Worm (Caenorhabditis elegans) whole organism, young adult: ENCODE data around the gene pkhm-2.

Experiments used
- D2030.7 ChIP-seq: fragments of 200-800 bp; sonication (Bioruptor generic); IDR thresholded peaks from 2 replicates; pipeline ENCODE4 v1.3.6; 2022; ENCODE audit warnings: missing genetic modification reagents, missing genetic modification characterization, missing compliant biosample characterization
- F55B11.4 ChIP-seq: sonication (generic microtip); optimal IDR thresholded peaks from 2 replicates; lab custom pipeline; 2016; ENCODE audit warnings: missing compliant biosample characterization, missing genetic modification characterization, borderline replicate concordance; ENCODE audit not compliant: insufficient read depth
- T26A5.8 ChIP-seq: sonication (generic microtip); optimal IDR thresholded peaks from 2 replicates; lab custom pipeline; 2016; ENCODE audit warnings: missing genetic modification characterization, missing compliant biosample characterization
- Y53F4B.3 ChIP-seq: fragments of 200-800 bp; sonication (Bioruptor generic); IDR thresholded peaks from 2 replicates; pipeline ENCODE4 v1.3.6; 2022; ENCODE audit warnings: missing genetic modification reagents, missing genetic modification characterization, missing compliant biosample characterization
- Y67H2A.10 ChIP-seq: fragments of 200-800 bp; sonication (Bioruptor generic); conservative IDR thresholded peaks from 2 replicates; pipeline ENCODE4 v1.3.6; 2022; ENCODE audit warnings: missing genetic modification reagents, missing genetic modification characterization, missing compliant biosample characterization
- ZK185.1 ChIP-seq: sonication (generic microtip); optimal IDR thresholded peaks from 2 replicates; lab custom pipeline; 2016; ENCODE audit warnings: mild to moderate bottlenecking, missing genetic modification characterization, missing compliant biosample characterization; ENCODE audit not compliant: poor library complexity, severe bottlenecking
- ama-1 ChIP-seq, 3 experiments: fragments of 150-350 bp in 1 of 3; sonication (generic microtip) in 2 of 3; optimal IDR thresholded peaks; 2 replicates each; lab custom pipeline; 2014 to 2018; ENCODE audit warnings: missing biosample characterization in 2 of 3, missing genetic modification characterization in 2 of 3, missing genetic modification reagents in 2 of 3
- aptf-2 ChIP-seq: fragments of 200-800 bp; sonication (Bioruptor generic); conservative IDR thresholded peaks from 2 replicates; pipeline ENCODE4 v1.3.6; 2022; ENCODE audit warnings: missing genetic modification reagents, missing genetic modification characterization, missing compliant biosample characterization
- bed-1 ChIP-seq: fragments of 200-800 bp; sonication (Bioruptor generic); IDR thresholded peaks from 2 replicates; pipeline ENCODE4 v1.3.6; 2022; ENCODE audit warnings: missing genetic modification reagents, missing genetic modification characterization, missing compliant biosample characterization
- ceh-58 ChIP-seq: fragments of 200-800 bp; sonication (Bioruptor generic); IDR thresholded peaks from 2 replicates; pipeline ENCODE4 v1.3.6; 2022; ENCODE audit warnings: missing genetic modification characterization, missing compliant biosample characterization
- chd-7 ChIP-seq: sonication (generic microtip); optimal IDR thresholded peaks from 2 replicates; lab custom pipeline; 2016; ENCODE audit warnings: mild to moderate bottlenecking, missing genetic modification characterization, moderate library complexity, missing compliant biosample characterization
- dox-1 ChIP-seq: fragments of 200-800 bp; sonication (Bioruptor generic); IDR thresholded peaks from 2 replicates; pipeline ENCODE4 v1.3.6; 2022; ENCODE audit warnings: missing genetic modification reagents, missing genetic modification characterization, missing compliant biosample characterization
- dpff-1 ChIP-seq: sonication (generic microtip); optimal IDR thresholded peaks from 2 replicates; lab custom pipeline; 2017; ENCODE audit warnings: mild to moderate bottlenecking, missing genetic modification characterization, missing compliant biosample characterization
- dpl-1 ChIP-seq: fragments of 150-350 bp; optimal IDR thresholded peaks from 2 replicates; lab custom pipeline; 2014; ENCODE audit warnings: missing biosample characterization, missing genetic modification reagents, missing genetic modification characterization
- efl-1 ChIP-seq: fragments of 150-350 bp; optimal IDR thresholded peaks from 2 replicates; lab custom pipeline; 2014; ENCODE audit warnings: missing biosample characterization, missing genetic modification reagents, missing genetic modification characterization
- ekl-4 ChIP-seq: fragments of 200-800 bp; sonication (Bioruptor generic); IDR thresholded peaks from 2 replicates; pipeline ENCODE4 v1.3.6; 2022; ENCODE audit warnings: missing genetic modification reagents, missing genetic modification characterization, missing compliant biosample characterization
- hrde-1 ChIP-seq: sonication (generic microtip); optimal IDR thresholded peaks from 2 replicates; lab custom pipeline; 2016; ENCODE audit warnings: missing genetic modification characterization, mild to moderate bottlenecking, missing compliant biosample characterization, moderate library complexity, missing genotype, missing genetic modification reagents, borderline replicate concordance
- lag-1 ChIP-seq: fragments of 200-800 bp; sonication (Bioruptor generic); IDR thresholded peaks from 2 replicates; pipeline ENCODE4 v1.3.6; 2022; ENCODE audit warnings: missing genetic modification reagents, missing genetic modification characterization, missing compliant biosample characterization
- let-526 ChIP-seq: fragments of 200-800 bp; sonication (Bioruptor generic); IDR thresholded peaks from 2 replicates; pipeline ENCODE4 v1.3.6; 2022; ENCODE audit warnings: missing genetic modification reagents, missing genetic modification characterization, missing compliant biosample characterization
- lin-26 ChIP-seq: fragments of 200-800 bp; sonication (Bioruptor generic); IDR thresholded peaks from 2 replicates; pipeline ENCODE4 v1.3.6; 2022; ENCODE audit warnings: missing genetic modification reagents, missing genetic modification characterization, missing compliant biosample characterization
- lin-54 ChIP-seq: fragments of 200-800 bp; sonication (Bioruptor generic); optimal IDR thresholded peaks from 2 replicates; lab custom pipeline; 2018; ENCODE audit warnings: mild to moderate bottlenecking, missing genetic modification characterization, missing compliant biosample characterization
- lsy-27 ChIP-seq: sonication (generic microtip); optimal IDR thresholded peaks from 2 replicates; lab custom pipeline; 2017; ENCODE audit warnings: missing genetic modification characterization, mild to moderate bottlenecking, missing compliant biosample characterization, antibody characterized with exemption, missing genotype, borderline replicate concordance; ENCODE audit not compliant: insufficient read depth
- madf-10 ChIP-seq: sonication (generic microtip); optimal IDR thresholded peaks from 2 replicates; lab custom pipeline; 2016; ENCODE audit warnings: mild to moderate bottlenecking, missing genetic modification characterization, missing compliant biosample characterization
- madf-3 ChIP-seq: fragments of 200-800 bp; sonication (Bioruptor generic); IDR thresholded peaks from 2 replicates; pipeline ENCODE4 v1.3.6; 2022; ENCODE audit warnings: missing genetic modification reagents, missing genetic modification characterization, missing compliant biosample characterization
- madf-6 ChIP-seq: fragments of 200-800 bp; sonication (Bioruptor generic); IDR thresholded peaks from 2 replicates; pipeline ENCODE4 v1.3.6; 2022; ENCODE audit warnings: missing genetic modification reagents, missing genetic modification characterization, missing compliant biosample characterization
- nfya-1 ChIP-seq: sonication (generic microtip); optimal IDR thresholded peaks from 2 replicates; lab custom pipeline; 2017; ENCODE audit warnings: antibody characterized with exemption, missing compliant biosample characterization, missing genetic modification characterization, borderline replicate concordance; ENCODE audit not compliant: insufficient read depth
- nhr-27 ChIP-seq: fragments of 200-800 bp; sonication (Bioruptor generic); optimal IDR thresholded peaks from 2 replicates; lab custom pipeline; 2018; ENCODE audit warnings: mild to moderate bottlenecking, missing genetic modification characterization, moderate library complexity, missing compliant biosample characterization
- repo-1 ChIP-seq: sonication (generic microtip); optimal IDR thresholded peaks from 2 replicates; lab custom pipeline; 2017; ENCODE audit warnings: mild to moderate bottlenecking, missing genetic modification characterization, missing compliant biosample characterization
- rpc-1 ChIP-seq, 2 experiments: fragments of 150-350 bp in 1 of 2; sonication (generic microtip) in 1 of 2; optimal IDR thresholded peaks; 2 replicates each; lab custom pipeline; 2014 to 2018; ENCODE audit warnings: missing biosample characterization in 1 of 2, missing genetic modification characterization in 1 of 2, missing genetic modification reagents in 1 of 2, missing genotype in 1 of 2
- snpc-1.3 ChIP-seq: sonication (generic microtip); optimal IDR thresholded peaks from 2 replicates; lab custom pipeline; 2017; ENCODE audit warnings: missing genetic modification characterization, mild to moderate bottlenecking, missing compliant biosample characterization, antibody characterized with exemption, moderate library complexity, missing genotype, missing genetic modification reagents; ENCODE audit not compliant: insufficient read depth
- snpc-4 ChIP-seq, 5 experiments: fragments of 150-350 bp in 1 of 5; sonication (generic microtip) in 4 of 5; optimal IDR thresholded peaks; 2 replicates each; lab custom pipeline; 2014 to 2018; ENCODE audit warnings: missing genetic modification characterization in 5 of 5, missing biosample characterization in 3 of 5, antibody characterized with exemption in 2 of 5, mild to moderate bottlenecking in 2 of 5, missing compliant biosample characterization in 2 of 5, missing genotype in 2 of 5, moderate library complexity in 2 of 5, missing genetic modification reagents in 1 of 5
- zim-3 ChIP-seq: sonication (generic microtip); optimal IDR thresholded peaks from 2 replicates; lab custom pipeline; 2017; ENCODE audit warnings: mild to moderate bottlenecking, missing genetic modification characterization, moderate library complexity, missing compliant biosample characterization
- ztf-22 ChIP-seq: fragments of 200-800 bp; sonication (Bioruptor generic); optimal IDR thresholded peaks from 2 replicates; lab custom pipeline; 2018; ENCODE audit warnings: mild to moderate bottlenecking, missing genetic modification characterization, moderate library complexity, missing compliant biosample characterization
- ztf-3 ChIP-seq: fragments of 200-800 bp; sonication (Bioruptor generic); optimal IDR thresholded peaks from 2 replicates; lab custom pipeline; 2018; ENCODE audit warnings: mild to moderate bottlenecking, missing genetic modification characterization, missing compliant biosample characterization
- ztf-6 ChIP-seq: fragments of 200-800 bp; sonication (Bioruptor generic); IDR thresholded peaks from 2 replicates; pipeline ENCODE4 v1.3.6; 2022; ENCODE audit warnings: missing genetic modification reagents, missing genetic modification characterization, missing compliant biosample characterization

Gene pkhm-2

ce11 chrX:15173303-15173904 lies 7.9 kb downstream of the pkhm-2 start, which contains the start of gene ucr-2.2 (continued):
- TF ChIP-seq ztf-6 (GFP tag; lab: Robert Waterston, UW) (no peak), let-526 (GFP tag; lab: Robert Waterston, UW) (no peak), hrde-1 (tag; lab: Kevin White, UChicago) (no peak), dox-1 (peak; percentile 89), ekl-4 (GFP tag; lab: Robert Waterston, UW) (no peak), Y53F4B.3 (no peak), nfya-1 (tag; lab: Kevin White, UChicago) (no peak), snpc-1.3 (tag; lab: Kevin White, UChicago) (no peak), dpff-1 (no peak), ZK185.1 (tag; lab: Kevin White, UChicago) (peak; percentile 83), repo-1 (tag; lab: Kevin White, UChicago) (peak; percentile 31), efl-1 (GFP tag; lab: Kevin White, UChicago) (no peak), lsy-27 (tag; lab: Kevin White, UChicago) (no peak), rpc-1 (optimal IDR thresholded peaks at IDR 0.05; lab: Kevin White, UChicago) (no peak), rpc-1 (tag; optimal IDR thresholded peaks at IDR 0.05; lab: Kevin White, UChicago) (no peak), ceh-58 (no peak), ztf-22 (GFP tag; lab: Kevin White, UChicago) (no peak), D2030.7 (GFP tag; lab: Robert Waterston, UW) (no peak), Y67H2A.10 (GFP tag; lab: Robert Waterston, UW) (no peak), madf-3 (GFP tag; lab: Robert Waterston, UW) (0 out of 2 replicates have a peak, but pooled peaks have one; percentile 25), ama-1 (optimal IDR thresholded peaks at IDR 0.05; lab: Kevin White, UChicago) (no peak), ama-1 (GFP tag; optimal IDR thresholded peaks at IDR 0.05; lab: Kevin White, UChicago) (no peak), madf-10 (tag; lab: Kevin White, UChicago) (peak; percentile 46), lin-54 (GFP tag; lab: Kevin White, UChicago) (peak; percentile 68), dpl-1 (GFP tag; lab: Kevin White, UChicago) (no peak), lin-26 (GFP tag; lab: Robert Waterston, UW) (no peak), chd-7 (tag; lab: Kevin White, UChicago) (no peak), F55B11.4 (no peak), lag-1 (no peak), zim-3 (tag; lab: Kevin White, UChicago) (no peak), bed-1 (GFP tag; lab: Robert Waterston, UW) (no peak), nhr-27 (tag; lab: Kevin White, UChicago) (no peak), madf-6 (GFP tag; lab: Robert Waterston, UW) (no peak), aptf-2 (GFP tag; lab: Robert Waterston, UW) (no peak; the same call in 1 of the 2 replicates), T26A5.8 (no peak)

ce11 chrX:15170958-15171357 lies 10.3 kb downstream of the pkhm-2 start:
- TF ChIP-seq snpc-4 (GFP tag; optimal IDR thresholded peaks at IDR 0.05; lab: Kevin White, UChicago) (no peak), snpc-4 (tag; optimal IDR thresholded peaks at IDR 0.05; lab: Kevin White, UChicago) (peak; percentile 39 to 93 (median 72)), ztf-3 (GFP tag; lab: Kevin White, UChicago) (no peak)
